Worm (Caenorhabditis elegans) whole organism, midembryonic: ENCODE data around the gene ipla-3.

Source experiments
- flt-1 ChIP-seq: fragments of 200-800 bp; sonication (Bioruptor generic); IDR thresholded peaks from 2 replicates; pipeline ENCODE4 v1.3.6; 2022; ENCODE audit warnings: missing genetic modification characterization, missing compliant biosample characterization
- klf-2 ChIP-seq: fragments of 200-800 bp; sonication (Bioruptor generic); conservative IDR thresholded peaks from 2 replicates; pipeline ENCODE4 v1.3.6; 2022; ENCODE audit warnings: missing genetic modification reagents, missing genetic modification characterization, missing compliant biosample characterization
- med-1 ChIP-seq: sonication (generic microtip); optimal IDR thresholded peaks from 2 replicates; lab custom pipeline; 2017; ENCODE audit warnings: missing genetic modification characterization, mild to moderate bottlenecking, missing compliant biosample characterization, antibody characterized with exemption, missing genetic modification reagents; ENCODE audit not compliant: insufficient read depth
- tab-1 ChIP-seq: fragments of 200-800 bp; sonication (Bioruptor generic); IDR thresholded peaks from 2 replicates; pipeline ENCODE4 v1.3.6; 2022; ENCODE audit warnings: missing genetic modification characterization, missing compliant biosample characterization
- ztf-23 ChIP-seq: fragments of 200-800 bp; sonication (Bioruptor generic); IDR thresholded peaks from 2 replicates; pipeline ENCODE4 v1.3.6; 2022; ENCODE audit warnings: missing genetic modification reagents, missing genetic modification characterization, missing compliant biosample characterization
- ztf-29 ChIP-seq: fragments of 200-800 bp; sonication (Bioruptor generic); IDR thresholded peaks from 2 replicates; pipeline ENCODE4 v1.3.6; 2022; ENCODE audit warnings: missing genetic modification reagents, missing genetic modification characterization, missing compliant biosample characterization

DNA sequence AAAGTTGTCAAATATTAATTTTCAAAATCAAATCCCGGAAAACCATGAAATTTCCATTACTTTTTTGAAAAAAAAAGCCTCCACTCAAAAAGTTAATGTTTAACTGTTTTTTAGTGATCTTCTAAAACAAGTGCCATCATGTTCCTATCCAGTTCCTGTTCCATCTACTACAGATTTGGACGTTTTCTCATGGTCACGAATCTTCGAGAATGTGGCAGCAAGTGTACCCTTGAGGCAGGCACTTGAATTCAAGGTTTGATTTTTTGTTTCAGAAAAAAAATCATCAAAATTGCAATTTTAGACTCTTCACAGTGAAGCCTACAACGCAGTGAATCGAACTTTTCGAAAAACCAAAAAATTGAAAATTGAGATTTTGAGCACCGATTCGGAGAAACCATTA is 14.6 kb downstream of the ipla-3 start:
- TF ChIP-seq ztf-23 (GFP tag; lab: Robert Waterston, UW) (no peak), ztf-29 (no peak), flt-1 (GFP tag; lab: Robert Waterston, UW) (no peak), med-1 (GFP tag; lab: Kevin White, UChicago) (no peak), tab-1 (GFP tag; lab: Robert Waterston, UW) (no peak), klf-2 (GFP tag; lab: Robert Waterston, UW) (no peak)
